Fruit fly (Drosophila melanogaster): Measurements from ENCODE around the gene CG11504.
A peak's percentile ranks its signal among the peaks of the same experiment; 100 is the strongest.

The CG11504 gene

dm6 chr3R:30005332-30005979, 7.8 kb downstream of the CG11504 start:
- TF ChIP-seq noc (tag; optimal IDR thresholded peaks at IDR 0.05): no peak

- TF ChIP-seq noc (tag; optimal IDR thresholded peaks at IDR 0.05): no peak
Observed at dm6 chr3R:30009173-30009572, 11.5 kb downstream of the CG11504 start, which contains the start of gene CG7912. CG7912 (minus strand) TSS chr3R:30009189.

DNA sequence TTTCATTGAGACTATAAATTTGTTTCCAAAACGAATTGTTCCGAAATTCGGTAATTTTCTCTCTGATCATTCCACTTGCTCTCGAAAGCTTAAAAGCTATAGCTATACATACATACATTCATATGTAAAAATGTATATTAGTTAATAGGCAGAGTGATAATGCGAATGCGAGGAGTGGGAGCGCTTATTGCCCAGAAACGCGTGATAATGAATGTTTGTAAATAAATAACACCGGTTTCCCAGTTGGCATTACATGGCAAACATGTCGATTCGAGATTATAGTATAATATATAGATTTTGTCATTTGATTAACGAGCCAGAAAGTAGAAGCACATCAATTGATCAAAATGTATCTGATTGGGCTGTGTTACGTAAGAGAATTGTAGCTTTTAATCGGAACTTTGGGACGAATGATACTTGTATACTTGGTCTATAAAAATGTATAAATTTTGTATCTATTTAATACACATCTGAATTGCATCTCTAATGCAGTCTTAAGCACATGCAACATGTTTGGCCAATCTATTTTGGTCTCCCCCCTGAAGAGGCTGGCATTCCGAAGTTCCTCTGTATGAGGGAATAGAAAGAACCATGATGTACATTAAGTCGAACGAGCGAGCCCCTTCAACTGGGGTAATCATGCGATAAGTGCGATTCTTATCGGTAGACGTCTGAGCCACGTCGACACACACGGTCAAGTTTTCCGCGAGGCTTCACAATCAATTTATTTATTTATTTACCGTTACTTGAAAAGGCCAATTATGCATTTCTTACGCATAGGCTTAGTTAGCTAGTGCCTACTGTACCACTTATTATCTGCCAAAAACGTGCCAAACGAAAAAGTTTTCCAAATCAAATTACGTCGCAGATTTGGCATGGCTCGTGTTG, 15.1 kb downstream of the CG11504 start:
- TF ChIP-seq noc (tag; optimal IDR thresholded peaks at IDR 0.05): peak; percentile 71

dm6 chr3R:30013909-30014308, 16.2 kb downstream of the CG11504 start:
- no peak for TF ChIP-seq noc (tag; optimal IDR thresholded peaks at IDR 0.05)

- no peak for TF ChIP-seq noc (tag; optimal IDR thresholded peaks at IDR 0.05)
Observed at dm6 chr3R:30014480-30014879, 16.8 kb downstream of the CG11504 start.

DNA sequence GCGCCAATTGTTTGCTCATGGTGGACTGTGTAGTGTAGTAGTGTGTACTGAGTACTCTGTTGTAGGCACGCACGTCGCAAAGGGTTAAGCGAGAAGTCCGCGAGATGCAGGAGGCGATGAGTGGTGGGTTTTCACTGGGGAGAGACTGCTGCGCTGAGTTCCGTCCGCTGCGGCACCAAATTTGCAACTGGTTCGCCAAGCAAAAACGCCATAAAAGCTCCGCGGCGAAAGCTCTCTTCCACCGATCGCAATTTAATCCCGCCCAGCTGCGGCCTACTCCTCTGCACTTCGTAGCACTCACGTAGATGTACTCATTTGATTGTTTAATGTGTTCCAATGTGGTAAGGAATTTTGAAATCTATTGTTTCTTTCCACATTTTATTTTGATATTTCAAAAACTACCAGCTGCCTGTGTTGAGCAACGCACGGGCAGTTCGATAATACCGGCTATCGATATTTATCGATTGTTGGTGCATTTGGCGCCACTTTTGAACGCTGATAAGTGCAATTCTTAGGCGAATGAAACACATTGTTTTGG, 17.3 kb downstream of the CG11504 start, which contains the start of gene CG7920:
Gene CG7920 (minus strand): TSS at position 308 of the 538 bp plus-strand sequence.
- peak; percentile 42 for TF ChIP-seq noc (tag; optimal IDR thresholded peaks at IDR 0.05)

- TF ChIP-seq noc (tag; optimal IDR thresholded peaks at IDR 0.05): no peak
Observed at dm6 chr3R:30021009-30021408, 23.3 kb downstream of the CG11504 start.

DNA sequence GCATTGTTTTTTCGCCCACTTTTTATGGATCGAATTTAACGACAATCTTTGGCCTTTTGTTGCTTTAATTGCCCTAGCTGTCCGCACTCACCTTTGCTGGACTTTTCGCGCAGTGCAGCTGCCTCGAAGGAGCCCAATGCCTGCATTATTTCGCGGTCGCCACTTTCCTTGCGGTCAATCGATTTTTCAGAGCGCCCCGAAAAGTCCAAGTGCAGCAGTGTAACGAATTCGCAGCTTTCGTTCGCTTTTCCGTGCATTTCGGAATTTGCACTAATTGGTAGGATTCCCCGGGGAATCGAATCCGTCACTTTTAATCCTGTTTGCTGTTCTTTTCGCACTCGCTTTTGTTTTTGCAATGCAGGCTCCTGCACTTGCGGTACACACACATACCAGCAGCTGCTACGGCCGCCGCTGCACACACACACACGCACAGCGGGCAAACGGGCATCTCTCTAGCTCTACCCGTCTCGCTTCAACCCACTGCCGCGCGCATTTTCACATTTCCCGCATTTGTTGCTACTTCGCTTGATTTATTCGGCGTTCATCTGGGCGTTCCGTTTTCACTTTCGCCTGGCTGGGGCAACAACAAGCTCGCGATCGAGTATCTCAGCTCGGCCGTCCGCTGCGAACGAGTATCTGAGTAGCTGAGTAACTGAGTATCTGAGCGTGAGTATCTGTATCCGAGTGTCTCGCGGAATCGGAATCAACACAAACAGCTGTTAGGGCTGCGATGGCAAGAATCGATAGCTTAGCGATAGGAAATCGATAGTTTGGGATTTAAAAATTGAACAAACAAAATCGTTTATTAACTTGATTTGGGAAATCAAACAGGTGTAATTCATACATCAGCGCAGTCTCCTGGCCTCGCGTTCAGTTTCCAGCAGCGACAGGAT, 24.1 kb downstream of the CG11504 start, which contains the start of gene Mgat2:
Gene Mgat2 (minus strand): TSS at position 663 of the 893 bp plus-strand sequence.
- no peak for TF ChIP-seq noc (tag; optimal IDR thresholded peaks at IDR 0.05)

- no peak for TF ChIP-seq noc (tag; optimal IDR thresholded peaks at IDR 0.05)
Observed at dm6 chr3R:30022452-30023028, 24.8 kb downstream of the CG11504 start, which contains the start of the genes RpS28a and Axn. RpS28a (minus strand) TSS chr3R:30022648. Axn (plus strand) TSS chr3R:30022842.

dm6 chr3R:30023445-30023844, 25.7 kb downstream of the CG11504 start:
- no peak for TF ChIP-seq noc (tag; optimal IDR thresholded peaks at IDR 0.05)

- TF ChIP-seq noc (tag; optimal IDR thresholded peaks at IDR 0.05): no peak
Observed at dm6 chr3R:30030061-30030460, 32.4 kb downstream of the CG11504 start.

- TF ChIP-seq noc (tag; optimal IDR thresholded peaks at IDR 0.05): no peak
Observed at dm6 chr3R:30032281-30032680, 34.6 kb downstream of the CG11504 start.

dm6 chr3R:30036609-30037008, 38.9 kb downstream of the CG11504 start, which contains the start of gene ZIPIC:
ZIPIC (minus strand) TSS chr3R:30036870.
- TF ChIP-seq noc (tag; optimal IDR thresholded peaks at IDR 0.05): no peak

DNA sequence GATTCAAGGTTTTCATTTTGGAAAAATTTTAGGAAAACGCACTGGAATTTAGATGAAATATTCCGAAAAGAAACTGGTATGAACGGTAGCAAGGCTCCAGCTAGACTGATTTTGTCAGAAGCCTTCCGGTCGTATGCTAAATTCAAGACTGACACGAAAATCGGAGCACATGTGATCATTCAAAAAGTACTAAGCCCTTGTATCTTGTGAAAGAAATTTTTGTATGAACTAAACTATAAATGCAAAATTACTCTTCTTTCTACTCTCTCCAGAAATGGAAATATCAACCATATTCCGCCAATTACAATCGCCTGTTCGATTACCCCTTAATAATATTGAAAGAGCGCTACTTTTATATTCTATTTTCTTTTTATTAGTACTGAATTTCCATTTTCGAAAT, 39.9 kb downstream of the CG11504 start, which contains the start of gene ocn:
Gene ocn (minus strand): TSS at position 101 of the 400 bp plus-strand sequence.
- TF ChIP-seq noc (tag; optimal IDR thresholded peaks at IDR 0.05): no peak

DNA sequence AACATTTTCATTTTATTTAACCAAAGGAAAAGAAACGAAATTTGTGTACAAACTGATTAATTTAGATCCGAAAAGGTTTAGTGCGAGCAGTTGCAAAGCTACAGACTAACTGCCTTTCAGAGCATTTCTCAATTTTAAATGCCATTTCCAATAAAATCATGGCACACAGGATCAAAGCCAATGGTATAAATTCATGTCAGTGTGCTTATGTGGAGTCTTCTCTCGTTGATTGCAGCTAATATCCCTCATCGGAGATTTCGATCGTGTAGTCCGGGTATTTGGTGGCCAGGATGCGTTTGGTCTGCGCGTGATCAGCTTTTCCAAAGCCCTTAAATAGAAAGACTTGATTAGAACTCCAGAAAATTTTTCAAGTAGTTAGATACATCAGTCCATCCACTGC, 40.9 kb downstream of the CG11504 start, which contains the start of gene janB:
Gene janB (minus strand): TSS at position 101 of the 400 bp plus-strand sequence.
- TF ChIP-seq noc (tag; optimal IDR thresholded peaks at IDR 0.05): no peak
